Fruit fly (Drosophila melanogaster) Kc167 (cell line): ENCODE measurements around the gene Cks85A.

ENCODE experiments used
- Sin3A ChIP-seq: fragments of >200 bp; optimal IDR thresholded peaks from 2 replicates; lab custom pipeline; 2018; ENCODE audit warnings: missing external identifiers
- h ChIP-seq: fragments of >200 bp; optimal IDR thresholded peaks from 3 replicates; lab custom pipeline; 2018; ENCODE audit warnings: missing external identifiers
- insv ChIP-seq: fragments of >200 bp; optimal IDR thresholded peaks from 3 replicates; lab custom pipeline; 2018; ENCODE audit warnings: missing external identifiers
- psq ChIP-seq: fragments of >200 bp; optimal IDR thresholded peaks from 2 replicates; lab custom pipeline; 2017; ENCODE audit warnings: missing external identifiers
- ttk ChIP-seq: sonication (Bioruptor generic); optimal IDR thresholded peaks from 2 replicates; lab custom pipeline; 2017; ENCODE audit warnings: missing external identifiers

- TF ChIP-seq ttk (lab: Kevin White, UChicago) (no peak), h (lab: Kevin White, UChicago) (no peak), insv (lab: Kevin White, UChicago) (no peak), Sin3A (lab: Kevin White, UChicago) (no peak), psq (lab: Kevin White, UChicago) (no peak)
Measured at dm6 chr3R:8673803-8674234, 44.4 kb downstream of the Cks85A start, which contains the start of gene mRpL19.
